Worm (Caenorhabditis elegans) whole organism, young adult: ENCODE measurements around the gene K11H3.5.

Source experiments
- B0336.3 ChIP-seq: fragments of 200-800 bp; sonication (Bioruptor generic); IDR thresholded peaks from 2 replicates; pipeline ENCODE4 v1.3.6; 2022; ENCODE audit warnings: missing genetic modification characterization, missing compliant biosample characterization
- C06A6.2 ChIP-seq: fragments of 200-800 bp; sonication (Bioruptor generic); conservative IDR thresholded peaks from 2 replicates; pipeline ENCODE4 v1.3.6; 2022; ENCODE audit warnings: missing genetic modification characterization, missing compliant biosample characterization
- F10E7.11 ChIP-seq: sonication (generic microtip); optimal IDR thresholded peaks from 2 replicates; lab custom pipeline; 2017; ENCODE audit warnings: mild to moderate bottlenecking, missing genetic modification characterization, moderate library complexity, missing compliant biosample characterization
- F22D6.2 ChIP-seq: sonication (generic microtip); optimal IDR thresholded peaks from 2 replicates; lab custom pipeline; 2016; ENCODE audit warnings: mild to moderate bottlenecking, missing genetic modification characterization, missing compliant biosample characterization
- F37B4.10 ChIP-seq: fragments of 200-800 bp; sonication (Bioruptor generic); IDR thresholded peaks from 2 replicates; pipeline ENCODE4 v1.3.6; 2022; ENCODE audit warnings: missing genetic modification characterization, missing compliant biosample characterization
- F39B2.1 ChIP-seq: fragments of 200-800 bp; sonication (Bioruptor generic); IDR thresholded peaks from 2 replicates; pipeline ENCODE4 v1.3.6; 2022; ENCODE audit warnings: missing genetic modification reagents, missing genetic modification characterization, missing compliant biosample characterization
- F52B5.7 ChIP-seq: sonication (generic microtip); optimal IDR thresholded peaks from 2 replicates; lab custom pipeline; 2016; ENCODE audit warnings: mild to moderate bottlenecking, missing genetic modification characterization, missing compliant biosample characterization
- F57A8.1 ChIP-seq: fragments of 200-800 bp; sonication (Bioruptor generic); optimal IDR thresholded peaks from 2 replicates; lab custom pipeline; 2018; ENCODE audit warnings: mild to moderate bottlenecking, missing genetic modification characterization, moderate library complexity, missing compliant biosample characterization
- K12H6.12 ChIP-seq: fragments of 200-800 bp; sonication (Bioruptor generic); optimal IDR thresholded peaks from 2 replicates; lab custom pipeline; 2018; ENCODE audit warnings: mild to moderate bottlenecking, missing genetic modification characterization, missing compliant biosample characterization
- Y56A3A.18 ChIP-seq: fragments of 200-800 bp; sonication (Bioruptor generic); IDR thresholded peaks from 2 replicates; pipeline ENCODE4 v1.3.6; 2022; ENCODE audit warnings: missing genetic modification reagents, missing genetic modification characterization, missing compliant biosample characterization
- Y79H2A.3 ChIP-seq: fragments of 200-800 bp; sonication (Bioruptor generic); conservative IDR thresholded peaks from 2 replicates; pipeline ENCODE4 v1.3.6; 2022; ENCODE audit warnings: missing genetic modification reagents, missing genetic modification characterization, missing compliant biosample characterization
- ama-1 ChIP-seq, 3 experiments: fragments of 150-350 bp in 1 of 3; sonication (generic microtip) in 2 of 3; optimal IDR thresholded peaks; 2 replicates each; lab custom pipeline; 2014 to 2018; ENCODE audit warnings: missing biosample characterization in 2 of 3, missing genetic modification characterization in 2 of 3, missing genetic modification reagents in 2 of 3
- aptf-3 ChIP-seq: fragments of 200-800 bp; sonication (Bioruptor generic); IDR thresholded peaks from 2 replicates; pipeline ENCODE4 v1.3.6; 2022; ENCODE audit warnings: missing genetic modification characterization, missing compliant biosample characterization
- athp-1 ChIP-seq: sonication (generic microtip); optimal IDR thresholded peaks from 2 replicates; lab custom pipeline; 2017; ENCODE audit warnings: mild to moderate bottlenecking, missing genetic modification characterization, missing compliant biosample characterization
- attf-5 ChIP-seq: fragments of 200-800 bp; sonication (Bioruptor generic); optimal IDR thresholded peaks from 2 replicates; lab custom pipeline; 2018; ENCODE audit warnings: mild to moderate bottlenecking, missing genetic modification characterization, missing compliant biosample characterization
- bed-2 ChIP-seq: fragments of 200-800 bp; sonication (Bioruptor generic); IDR thresholded peaks from 2 replicates; pipeline ENCODE4 v1.3.6; 2022; ENCODE audit warnings: missing genetic modification reagents, missing genetic modification characterization, missing compliant biosample characterization
- cebp-2 ChIP-seq: fragments of 200-800 bp; sonication (Bioruptor generic); IDR thresholded peaks from 2 replicates; pipeline ENCODE4 v1.3.6; 2022; ENCODE audit warnings: missing genetic modification characterization, missing compliant biosample characterization
- ceh-27 ChIP-seq: fragments of 200-800 bp; sonication (Bioruptor generic); optimal IDR thresholded peaks from 2 replicates; lab custom pipeline; 2018; ENCODE audit warnings: mild to moderate bottlenecking, missing genetic modification characterization, moderate library complexity, missing compliant biosample characterization
- ceh-58 ChIP-seq: fragments of 200-800 bp; sonication (Bioruptor generic); IDR thresholded peaks from 2 replicates; pipeline ENCODE4 v1.3.6; 2022; ENCODE audit warnings: missing genetic modification characterization, missing compliant biosample characterization
- ceh-91 ChIP-seq: fragments of 200-800 bp; sonication (Bioruptor generic); IDR thresholded peaks from 2 replicates; pipeline ENCODE4 v1.3.6; 2022; ENCODE audit warnings: missing genetic modification reagents, missing genetic modification characterization, missing compliant biosample characterization
- die-1 ChIP-seq: sonication (generic microtip); optimal IDR thresholded peaks from 2 replicates; lab custom pipeline; 2016; ENCODE audit warnings: missing genotype, mild to moderate bottlenecking, missing genetic modification characterization, missing compliant biosample characterization
- dox-1 ChIP-seq: fragments of 200-800 bp; sonication (Bioruptor generic); IDR thresholded peaks from 2 replicates; pipeline ENCODE4 v1.3.6; 2022; ENCODE audit warnings: missing genetic modification reagents, missing genetic modification characterization, missing compliant biosample characterization
- ets-4 ChIP-seq: fragments of 200-800 bp; sonication (Bioruptor generic); optimal IDR thresholded peaks from 2 replicates; lab custom pipeline; 2018; ENCODE audit warnings: mild to moderate bottlenecking, missing genetic modification characterization, missing compliant biosample characterization
- hmg-1.2 ChIP-seq: fragments of 200-800 bp; sonication (Bioruptor generic); IDR thresholded peaks from 2 replicates; pipeline ENCODE4 v1.3.6; 2022; ENCODE audit warnings: missing genetic modification reagents, missing genetic modification characterization, missing compliant biosample characterization
- hmg-20 ChIP-seq: fragments of 200-800 bp; sonication (Bioruptor generic); IDR thresholded peaks from 2 replicates; pipeline ENCODE4 v1.3.6; 2022; ENCODE audit warnings: missing genetic modification reagents, missing genetic modification characterization, missing compliant biosample characterization
- hsf-1 ChIP-seq: fragments of 200-800 bp; sonication (Bioruptor generic); IDR thresholded peaks from 2 replicates; pipeline ENCODE4 v1.3.6; 2022; ENCODE audit warnings: missing genetic modification reagents, missing genetic modification characterization, missing compliant biosample characterization
- let-607 ChIP-seq, 2 experiments: fragments of 200-800 bp in 1 of 2; sonication (Bioruptor generic) in 1 of 2; sonication (generic microtip) in 1 of 2; optimal IDR thresholded peaks; 2 replicates each; lab custom pipeline; 2016 to 2018; ENCODE audit warnings: mild to moderate bottlenecking in 2 of 2, missing compliant biosample characterization in 2 of 2, missing genetic modification characterization in 2 of 2, moderate library complexity in 2 of 2, missing genotype in 1 of 2
- lsl-1 ChIP-seq: fragments of 200-800 bp; sonication (Bioruptor generic); optimal IDR thresholded peaks from 2 replicates; lab custom pipeline; 2018; ENCODE audit warnings: mild to moderate bottlenecking, missing genetic modification characterization, moderate library complexity, missing compliant biosample characterization
- lsy-27 ChIP-seq: sonication (generic microtip); optimal IDR thresholded peaks from 2 replicates; lab custom pipeline; 2017; ENCODE audit warnings: missing genetic modification characterization, mild to moderate bottlenecking, missing compliant biosample characterization, antibody characterized with exemption, missing genotype, borderline replicate concordance; ENCODE audit not compliant: insufficient read depth
- madf-6 ChIP-seq: fragments of 200-800 bp; sonication (Bioruptor generic); IDR thresholded peaks from 2 replicates; pipeline ENCODE4 v1.3.6; 2022; ENCODE audit warnings: missing genetic modification reagents, missing genetic modification characterization, missing compliant biosample characterization
- madf-8 ChIP-seq: fragments of 200-800 bp; sonication (Bioruptor generic); conservative IDR thresholded peaks from 2 replicates; pipeline ENCODE4 v1.3.6; 2022; ENCODE audit warnings: missing genetic modification reagents, missing genetic modification characterization, missing compliant biosample characterization
- mes-4 ChIP-seq: sonication (generic microtip); optimal IDR thresholded peaks from 2 replicates; lab custom pipeline; 2016; ENCODE audit warnings: missing genotype, missing genetic modification characterization, missing compliant biosample characterization
- mxl-1 ChIP-seq: sonication (generic microtip); optimal IDR thresholded peaks from 2 replicates; lab custom pipeline; 2016; ENCODE audit warnings: missing genetic modification characterization, missing compliant biosample characterization
- nfya-2 ChIP-seq: fragments of 200-800 bp; sonication (Bioruptor generic); IDR thresholded peaks from 2 replicates; pipeline ENCODE4 v1.3.6; 2022; ENCODE audit warnings: missing genetic modification reagents, missing genetic modification characterization, missing compliant biosample characterization
- nfyb-1 ChIP-seq: fragments of 200-800 bp; sonication (Bioruptor generic); IDR thresholded peaks from 2 replicates; pipeline ENCODE4 v1.3.6; 2022; ENCODE audit warnings: missing genetic modification reagents, missing genetic modification characterization, missing compliant biosample characterization
- nhr-179 ChIP-seq: sonication (generic microtip); optimal IDR thresholded peaks from 2 replicates; lab custom pipeline; 2016; ENCODE audit warnings: mild to moderate bottlenecking, missing genetic modification characterization, missing compliant biosample characterization
- nhr-80 ChIP-seq: sonication (generic microtip); optimal IDR thresholded peaks from 2 replicates; lab custom pipeline; 2016; ENCODE audit warnings: missing genetic modification characterization, missing compliant biosample characterization
- rcor-1 ChIP-seq: fragments of 200-800 bp; sonication (Bioruptor generic); IDR thresholded peaks from 2 replicates; pipeline ENCODE4 v1.3.6; 2022; ENCODE audit warnings: missing genetic modification reagents, missing genetic modification characterization, missing compliant biosample characterization
- rpc-1 ChIP-seq, 2 experiments: fragments of 150-350 bp in 1 of 2; sonication (generic microtip) in 1 of 2; optimal IDR thresholded peaks; 2 replicates each; lab custom pipeline; 2014 to 2018; ENCODE audit warnings: missing biosample characterization in 1 of 2, missing genetic modification characterization in 1 of 2, missing genetic modification reagents in 1 of 2, missing genotype in 1 of 2
- sdz-38 ChIP-seq: sonication (generic microtip); optimal IDR thresholded peaks from 2 replicates; lab custom pipeline; 2016; ENCODE audit warnings: missing genotype, missing genetic modification characterization, missing compliant biosample characterization
- snpc-3.4 ChIP-seq: sonication (generic microtip); optimal IDR thresholded peaks from 2 replicates; lab custom pipeline; 2017; ENCODE audit warnings: missing genetic modification characterization, mild to moderate bottlenecking, missing compliant biosample characterization, antibody characterized with exemption, moderate library complexity, missing genotype, missing genetic modification reagents
- snpc-4 ChIP-seq, 5 experiments: fragments of 150-350 bp in 1 of 5; sonication (generic microtip) in 4 of 5; optimal IDR thresholded peaks; 2 replicates each; lab custom pipeline; 2014 to 2018; ENCODE audit warnings: missing genetic modification characterization in 5 of 5, missing biosample characterization in 3 of 5, antibody characterized with exemption in 2 of 5, mild to moderate bottlenecking in 2 of 5, missing compliant biosample characterization in 2 of 5, missing genotype in 2 of 5, moderate library complexity in 2 of 5, missing genetic modification reagents in 1 of 5
- unc-62 ChIP-seq: fragments of 150-350 bp; optimal IDR thresholded peaks from 2 replicates; lab custom pipeline; 2014; ENCODE audit warnings: missing biosample characterization, missing genetic modification reagents, missing genetic modification characterization
- zfh-2 ChIP-seq: fragments of 200-800 bp; sonication (Bioruptor generic); conservative IDR thresholded peaks from 2 replicates; pipeline ENCODE4 v1.3.6; 2022; ENCODE audit warnings: missing genetic modification reagents, missing genetic modification characterization, missing compliant biosample characterization
- ztf-18 ChIP-seq: sonication (generic microtip); optimal IDR thresholded peaks from 2 replicates; lab custom pipeline; 2016; ENCODE audit warnings: missing genotype, mild to moderate bottlenecking, missing genetic modification characterization, missing compliant biosample characterization
- ztf-26 ChIP-seq: sonication (generic microtip); optimal IDR thresholded peaks from 2 replicates; lab custom pipeline; 2017; ENCODE audit warnings: missing genetic modification characterization, missing compliant biosample characterization
- ztf-28 ChIP-seq: fragments of 200-800 bp; sonication (Bioruptor generic); IDR thresholded peaks from 2 replicates; pipeline ENCODE4 v1.3.6; 2022; ENCODE audit warnings: missing genetic modification reagents, missing genetic modification characterization, missing compliant biosample characterization

The K11H3.5 gene

ce11 chrIII:9825073-9825828 lies 18.3 kb upstream of the K11H3.5 start, which contains the start of gene ZK632.9:
Gene ZK632.9, minus strand, starts transcription at chrIII:9825432.
- TF ChIP-seq F10E7.11 (no peak), ztf-28 (GFP tag; lab: Robert Waterston, UW) (no peak), mxl-1 (tag; lab: Kevin White, UChicago) (no peak), ztf-18 (no peak), F22D6.2 (tag; lab: Kevin White, UChicago) (no peak), F39B2.1 (GFP tag; lab: Robert Waterston, UW) (no peak), bed-2 (GFP tag; lab: Robert Waterston, UW) (no peak), rcor-1 (no peak), mes-4 (tag; lab: Kevin White, UChicago) (no peak), F37B4.10 (GFP tag; lab: Robert Waterston, UW) (no peak), attf-5 (GFP tag; lab: Kevin White, UChicago) (no peak), ama-1 (optimal IDR thresholded peaks at IDR 0.05; lab: Kevin White, UChicago) (peak; percentile 70), ama-1 (GFP tag; optimal IDR thresholded peaks at IDR 0.05; lab: Kevin White, UChicago) (no peak), cebp-2 (no peak), nhr-179 (no peak), rpc-1 (optimal IDR thresholded peaks at IDR 0.05; lab: Kevin White, UChicago) (no peak), rpc-1 (tag; optimal IDR thresholded peaks at IDR 0.05; lab: Kevin White, UChicago) (no peak), sdz-38 (tag; lab: Kevin White, UChicago) (no peak), Y79H2A.3 (GFP tag; lab: Robert Waterston, UW) (0 out of 2 replicates have a peak, but pooled peaks have one; percentile 10), lsl-1 (no peak), C06A6.2 (no peak), aptf-3 (GFP tag; lab: Robert Waterston, UW) (no peak), B0336.3 (GFP tag; lab: Robert Waterston, UW) (no peak), zfh-2 (GFP tag; lab: Robert Waterston, UW) (peak; percentile 75), nhr-80 (tag; lab: Kevin White, UChicago) (peak; percentile 60), madf-6 (peak; percentile 79), unc-62 (GFP tag; lab: Kevin White, UChicago) (no peak), ceh-91 (GFP tag; lab: Robert Waterston, UW) (0 out of 2 replicates have a peak, but pooled peaks have one; percentile 10), ets-4 (GFP tag; lab: Kevin White, UChicago) (no peak), snpc-4 (GFP tag; optimal IDR thresholded peaks at IDR 0.05; lab: Kevin White, UChicago) (no peak), snpc-4 (tag; optimal IDR thresholded peaks at IDR 0.05; lab: Kevin White, UChicago) (no peak), Y56A3A.18 (GFP tag; lab: Robert Waterston, UW) (no peak), ceh-58 (no peak), ceh-27 (GFP tag; lab: Kevin White, UChicago) (no peak), madf-8 (GFP tag; lab: Robert Waterston, UW) (peak; percentile 38; the same call in 1 of the 2 replicates), let-607 (tag; optimal IDR thresholded peaks at IDR 0.05; lab: Kevin White, UChicago) (peak in 1 of 2 experiments; percentile 30), K12H6.12 (no peak), F52B5.7 (tag; lab: Kevin White, UChicago) (no peak), die-1 (tag; lab: Kevin White, UChicago) (no peak), dox-1 (GFP tag; lab: Robert Waterston, UW) (peak; percentile 31), nfyb-1 (GFP tag; lab: Robert Waterston, UW) (no peak), hmg-1.2 (GFP tag; lab: Robert Waterston, UW) (peak; percentile 27), hmg-20 (GFP tag; lab: Robert Waterston, UW) (no peak), ztf-26 (tag; lab: Kevin White, UChicago) (no peak), snpc-3.4 (tag; lab: Kevin White, UChicago) (peak; percentile 26), nfya-2 (no peak), athp-1 (tag; lab: Kevin White, UChicago) (no peak), F57A8.1 (GFP tag; lab: Kevin White, UChicago) (no peak), lsy-27 (tag; lab: Kevin White, UChicago) (no peak), hsf-1 (GFP tag; lab: Robert Waterston, UW) (no peak)
